Worm (Caenorhabditis elegans) whole organism, L2 larva: Measurements from ENCODE around the gene nhr-138.

Source experiments
- C34F6.9 ChIP-seq: fragments of 150-350 bp; optimal IDR thresholded peaks from 2 replicates; lab custom pipeline; 2014; ENCODE audit warnings: missing biosample characterization, missing genetic modification characterization
- F13H6.1 ChIP-seq: sonication (generic microtip); optimal IDR thresholded peaks from 2 replicates; lab custom pipeline; 2016; ENCODE audit warnings: missing genetic modification characterization, missing compliant biosample characterization
- R02D3.7 ChIP-seq: fragments of 150-350 bp; optimal IDR thresholded peaks from 2 replicates; lab custom pipeline; 2014; ENCODE audit warnings: missing biosample characterization, missing genetic modification characterization
- Y55F3AM.14 ChIP-seq: fragments of 200-800 bp; sonication (Bioruptor generic); optimal IDR thresholded peaks from 2 replicates; lab custom pipeline; 2018; ENCODE audit warnings: mild to moderate bottlenecking, missing genetic modification characterization, missing compliant biosample characterization
- ZK546.5 ChIP-seq: sonication (generic microtip); optimal IDR thresholded peaks from 2 replicates; lab custom pipeline; 2017; ENCODE audit warnings: missing biosample characterization, missing genetic modification characterization
- alr-1 ChIP-seq: fragments of 150-350 bp; optimal IDR thresholded peaks from 2 replicates; lab custom pipeline; 2014; ENCODE audit warnings: missing biosample characterization, missing genetic modification characterization
- aly-2 ChIP-seq: fragments of 150-350 bp; optimal IDR thresholded peaks from 2 replicates; lab custom pipeline; 2014; ENCODE audit warnings: missing biosample characterization, missing genetic modification characterization
- ama-1 ChIP-seq: fragments of 150-350 bp; optimal IDR thresholded peaks from 2 replicates; lab custom pipeline; 2018; ENCODE audit warnings: inconsistent platforms
- ceh-16 ChIP-seq: fragments of 150-350 bp; optimal IDR thresholded peaks from 2 replicates; lab custom pipeline; 2014; ENCODE audit warnings: missing biosample characterization, missing genetic modification characterization
- ceh-82 ChIP-seq: fragments of 150-350 bp; optimal IDR thresholded peaks from 2 replicates; lab custom pipeline; 2014; ENCODE audit warnings: missing biosample characterization, missing genetic modification characterization
- crh-2 ChIP-seq: sonication (generic microtip); optimal IDR thresholded peaks from 2 replicates; lab custom pipeline; 2017; ENCODE audit warnings: missing biosample characterization, missing genetic modification characterization
- elt-1 ChIP-seq: fragments of 150-350 bp; optimal IDR thresholded peaks from 2 replicates; lab custom pipeline; 2014; ENCODE audit warnings: missing biosample characterization, missing genetic modification characterization
- fos-1 ChIP-seq: fragments of 150-350 bp; optimal IDR thresholded peaks from 2 replicates; lab custom pipeline; 2014; ENCODE audit warnings: missing biosample characterization, missing genetic modification characterization
- gmeb-1 ChIP-seq: fragments of 150-350 bp; optimal IDR thresholded peaks from 2 replicates; lab custom pipeline; 2014; ENCODE audit warnings: missing biosample characterization, missing genetic modification characterization
- lin-11 ChIP-seq: fragments of 150-350 bp; sonication (generic microtip); optimal IDR thresholded peaks from 2 replicates; lab custom pipeline; 2014; ENCODE audit warnings: missing biosample characterization, missing genetic modification characterization, inconsistent platforms, mixed read lengths
- lin-39 ChIP-seq: fragments of 150-350 bp; optimal IDR thresholded peaks from 2 replicates; lab custom pipeline; 2014; ENCODE audit warnings: missing biosample characterization, missing genetic modification reagents, missing genetic modification characterization
- mab-5 ChIP-seq: fragments of 150-350 bp; optimal IDR thresholded peaks from 2 replicates; lab custom pipeline; 2014; ENCODE audit warnings: missing biosample characterization, missing genetic modification characterization
- mbf-1 ChIP-seq: sonication (generic microtip); optimal IDR thresholded peaks from 2 replicates; lab custom pipeline; 2017; ENCODE audit warnings: missing biosample characterization, missing genetic modification characterization
- mdl-1 ChIP-seq, 2 experiments: fragments of 150-350 bp in 1 of 2; sonication (generic microtip) in 1 of 2; optimal IDR thresholded peaks; 2 replicates each; lab custom pipeline; 2017; ENCODE audit warnings: missing biosample characterization in 2 of 2, missing genetic modification characterization in 2 of 2
- nhr-10 ChIP-seq: sonication (generic microtip); optimal IDR thresholded peaks from 2 replicates; lab custom pipeline; 2017; ENCODE audit warnings: missing biosample characterization, missing genetic modification characterization
- nhr-11 ChIP-seq: fragments of 150-350 bp; optimal IDR thresholded peaks from 2 replicates; lab custom pipeline; 2014; ENCODE audit warnings: missing biosample characterization, missing genetic modification characterization
- nhr-12 ChIP-seq: fragments of 150-350 bp; optimal IDR thresholded peaks from 2 replicates; lab custom pipeline; 2014; ENCODE audit warnings: missing biosample characterization, missing genetic modification characterization
- nhr-129 ChIP-seq: fragments of 150-350 bp; optimal IDR thresholded peaks from 2 replicates; lab custom pipeline; 2014; ENCODE audit warnings: missing biosample characterization, missing genetic modification characterization
- nhr-21 ChIP-seq: fragments of 150-350 bp; optimal IDR thresholded peaks from 2 replicates; lab custom pipeline; 2014; ENCODE audit warnings: missing biosample characterization, missing genetic modification characterization
- nhr-23 ChIP-seq: fragments of 150-350 bp; optimal IDR thresholded peaks from 2 replicates; lab custom pipeline; 2014; ENCODE audit warnings: missing biosample characterization, missing genetic modification reagents, missing genetic modification characterization
- nhr-237 ChIP-seq: fragments of 150-350 bp; optimal IDR thresholded peaks from 2 replicates; lab custom pipeline; 2014; ENCODE audit warnings: missing biosample characterization, missing genetic modification characterization
- nhr-25 ChIP-seq: fragments of 150-350 bp; sonication (generic microtip); optimal IDR thresholded peaks from 3 replicates; lab custom pipeline; 2014; ENCODE audit warnings: missing biosample characterization, missing genetic modification characterization
- nhr-6 ChIP-seq: fragments of 150-350 bp; optimal IDR thresholded peaks from 2 replicates; lab custom pipeline; 2014; ENCODE audit warnings: missing biosample characterization, missing genetic modification characterization
- nhr-77 ChIP-seq: fragments of 150-350 bp; optimal IDR thresholded peaks from 2 replicates; lab custom pipeline; 2014; ENCODE audit warnings: missing biosample characterization, missing genetic modification characterization
- peb-1 ChIP-seq: fragments of 150-350 bp; optimal IDR thresholded peaks from 2 replicates; lab custom pipeline; 2014; ENCODE audit warnings: missing biosample characterization, missing genetic modification characterization
- sma-3 ChIP-seq: sonication (generic microtip); optimal IDR thresholded peaks from 2 replicates; lab custom pipeline; 2016; ENCODE audit warnings: missing genetic modification reagents, missing genetic modification characterization, missing compliant biosample characterization
- sma-9 ChIP-seq, 2 experiments: fragments of 150-350 bp in 1 of 2; sonication (generic microtip) in 1 of 2; optimal IDR thresholded peaks; 2 replicates each; lab custom pipeline; 2014 to 2016; ENCODE audit warnings: missing genetic modification characterization in 2 of 2, mild to moderate bottlenecking in 1 of 2, missing biosample characterization in 1 of 2, missing compliant biosample characterization in 1 of 2, missing genetic modification reagents in 1 of 2, moderate library complexity in 1 of 2
- snpc-4 ChIP-seq: fragments of 150-350 bp; optimal IDR thresholded peaks from 2 replicates; lab custom pipeline; 2014; ENCODE audit warnings: missing biosample characterization, missing genetic modification characterization
- unc-39 ChIP-seq: fragments of 150-350 bp; optimal IDR thresholded peaks from 2 replicates; lab custom pipeline; 2014; ENCODE audit warnings: missing biosample characterization, missing genetic modification characterization
- unc-55 ChIP-seq: fragments of 150-350 bp; sonication (generic microtip); optimal IDR thresholded peaks from 3 replicates; lab custom pipeline; 2014; ENCODE audit warnings: missing biosample characterization, missing genetic modification reagents, missing genetic modification characterization
- zag-1 ChIP-seq: fragments of 150-350 bp; optimal IDR thresholded peaks from 2 replicates; lab custom pipeline; 2014; ENCODE audit warnings: missing biosample characterization, missing genetic modification characterization
- ztf-11 ChIP-seq: sonication (generic microtip); optimal IDR thresholded peaks from 2 replicates; lab custom pipeline; 2017; ENCODE audit warnings: missing biosample characterization, missing genetic modification characterization

The nhr-138 gene

DNA sequence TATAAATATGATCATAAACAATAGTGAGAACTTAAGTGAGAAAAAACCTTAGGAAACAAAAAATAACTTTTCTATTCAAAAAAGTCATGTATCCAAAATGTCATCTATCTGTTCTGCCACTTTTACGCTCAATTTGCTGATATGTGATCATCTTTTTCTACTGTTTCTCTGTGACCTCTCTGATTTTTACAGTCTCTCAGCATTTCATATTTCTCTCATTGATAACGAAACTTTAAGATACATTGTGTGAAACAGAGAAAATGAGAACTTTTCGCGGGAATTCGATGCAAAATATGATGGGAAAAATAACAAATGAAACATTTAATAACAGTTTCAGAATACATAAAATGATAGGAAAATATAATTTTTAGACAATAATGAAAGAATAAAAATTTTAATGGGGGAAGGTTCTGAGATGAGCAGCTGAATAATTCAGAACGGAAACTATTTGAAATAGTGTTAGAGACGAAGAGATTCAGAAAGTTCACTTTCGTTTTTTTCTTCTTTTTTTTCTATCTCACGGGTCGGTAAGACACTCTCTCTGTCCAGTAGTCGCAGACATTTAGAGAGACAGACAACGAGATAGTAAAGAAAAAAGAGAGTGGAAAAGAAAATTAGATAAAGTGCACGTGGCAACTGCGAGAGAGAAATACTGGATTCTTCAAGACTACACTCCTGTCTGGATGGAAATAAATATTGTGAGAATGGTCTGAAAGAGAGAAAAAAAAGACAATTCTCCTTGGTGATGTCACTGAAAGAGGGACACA lies 47.6 kb upstream of the nhr-138 start (continued):
- TF ChIP-seq ama-1 (lab: Kevin White, UChicago) (no peak), gmeb-1 (tag; lab: Kevin White, UChicago) (no peak), nhr-12 (no peak), mdl-1 (tag; optimal IDR thresholded peaks at IDR 0.05; lab: Kevin White, UChicago) (peak; percentile 92 to 99), sma-3 (peak; percentile 49), ceh-82 (tag; lab: Kevin White, UChicago) (no peak), nhr-77 (tag; lab: Kevin White, UChicago) (no peak), lin-11 (no peak)
- TF ChIP-seq, all 48 proteins: peak for 19

DNA sequence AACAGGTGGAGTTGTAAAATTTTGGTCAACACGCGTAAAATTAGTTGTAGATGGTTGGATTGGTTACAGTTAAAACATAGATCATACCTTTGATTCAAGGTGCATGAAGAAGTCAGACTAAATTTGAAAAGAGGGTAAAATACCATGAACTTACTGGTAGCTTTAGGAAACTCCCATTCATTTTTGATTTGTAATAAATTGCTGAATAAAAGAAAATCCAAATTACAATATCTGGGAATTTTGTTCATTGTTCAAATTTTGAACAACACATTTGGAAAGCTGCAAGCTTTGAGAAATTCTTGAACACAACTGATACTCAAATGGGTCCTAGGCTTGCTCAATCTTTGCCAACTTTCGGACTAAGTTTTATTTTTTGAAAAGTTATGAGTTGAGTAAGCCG lies 47.0 kb upstream of the nhr-138 start:
- TF ChIP-seq mbf-1 (tag; lab: Kevin White, UChicago): no peak
- no peak for TF ChIP-seq nhr-10 (tag; lab: Kevin White, UChicago)
- TF ChIP-seq peb-1: no peak

DNA sequence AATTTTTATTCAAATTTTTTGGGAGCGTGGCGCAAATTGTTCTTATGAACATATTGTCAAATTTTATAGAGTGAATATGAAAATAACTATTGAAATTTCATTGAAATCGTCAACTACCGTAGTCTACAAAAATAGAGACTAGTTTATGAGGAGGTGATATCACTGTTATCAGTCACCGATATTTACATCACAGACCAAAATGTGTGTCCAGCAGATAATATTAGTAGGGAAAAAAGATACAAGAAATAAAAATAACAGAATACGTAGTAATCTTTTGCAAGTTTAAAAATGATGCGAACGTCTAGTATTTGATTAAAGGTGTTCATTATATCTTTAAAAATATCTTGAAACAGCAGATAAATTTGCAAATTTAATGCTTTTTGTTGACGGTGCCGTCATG lies 45.8 kb upstream of the nhr-138 start:
- TF ChIP-seq unc-39 (tag; lab: Kevin White, UChicago): no peak
- TF ChIP-seq, all 48 proteins: peak for 0

DNA sequence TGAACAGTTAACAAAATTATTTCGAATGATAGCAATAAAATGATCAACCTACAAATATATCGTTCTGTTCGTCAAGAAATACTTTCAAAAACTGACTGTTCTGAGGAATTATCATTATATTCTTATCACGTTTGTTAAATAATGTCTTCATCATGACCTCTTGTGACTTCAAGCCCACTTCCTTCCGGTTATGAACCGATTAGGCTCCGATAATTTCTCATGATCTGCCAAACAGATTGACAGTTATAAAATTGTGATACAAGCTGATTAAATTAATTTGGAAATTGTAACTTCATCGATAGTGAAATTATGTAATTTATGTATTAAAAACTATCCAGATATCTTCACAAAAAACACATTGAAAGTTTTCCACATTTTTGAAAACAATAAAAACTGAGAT lies 44.2 kb upstream of the nhr-138 start, which contains the start of gene ins-8:
Gene ins-8, minus strand, starts transcription at position 101 of the 400 bp plus-strand sequence.
- TF ChIP-seq C34F6.9 (no peak), elt-1 (tag; lab: Kevin White, UChicago) (no peak), nhr-11 (tag; lab: Kevin White, UChicago) (no peak), ceh-16 (tag; lab: Kevin White, UChicago) (no peak), Y55F3AM.14 (GFP tag; lab: Kevin White, UChicago) (no peak), lin-39 (tag; lab: Kevin White, UChicago) (no peak), nhr-23 (tag; lab: Kevin White, UChicago) (no peak), unc-55 (GFP tag; lab: Kevin White, UChicago) (no peak), mab-5 (tag; lab: Kevin White, UChicago) (no peak), sma-3 (no peak), nhr-6 (tag; lab: Kevin White, UChicago) (no peak), ceh-82 (tag; lab: Kevin White, UChicago) (no peak), aly-2 (no peak), zag-1 (tag; lab: Kevin White, UChicago) (no peak), nhr-129 (tag; lab: Kevin White, UChicago) (no peak), sma-9 (GFP tag; optimal IDR thresholded peaks at IDR 0.05; lab: Kevin White, UChicago) (no peak), sma-9 (tag; optimal IDR thresholded peaks at IDR 0.05; lab: Kevin White, UChicago) (no peak)

DNA sequence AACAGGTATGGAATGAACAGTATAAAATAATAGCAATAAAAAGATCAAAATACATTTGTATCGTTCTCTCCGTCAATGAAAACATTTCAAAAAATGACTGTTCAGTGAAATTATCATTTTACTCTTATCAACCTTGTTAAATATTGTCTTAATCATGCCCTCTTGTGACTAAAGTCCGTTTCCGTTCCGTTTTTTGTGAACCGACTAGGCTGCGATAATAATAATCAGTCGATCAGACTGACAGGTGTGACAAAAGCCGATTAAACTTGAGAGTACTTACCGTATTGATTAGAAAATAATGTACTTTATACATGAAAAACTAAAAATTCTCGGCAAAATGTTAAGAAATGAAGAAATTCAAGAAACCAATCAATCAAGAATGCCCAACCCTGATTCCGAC lies 42.5 kb upstream of the nhr-138 start, which contains the start of gene ins-7:
Gene ins-7, minus strand, starts transcription at position 332 of the 400 bp plus-strand sequence.
- TF ChIP-seq nhr-6 (tag; lab: Kevin White, UChicago) (no peak), sma-9 (GFP tag; optimal IDR thresholded peaks at IDR 0.05; lab: Kevin White, UChicago) (peak; percentile 21), sma-9 (tag; optimal IDR thresholded peaks at IDR 0.05; lab: Kevin White, UChicago) (no peak), nhr-77 (tag; lab: Kevin White, UChicago) (no peak), fos-1 (tag; lab: Kevin White, UChicago) (peak; percentile 65), mbf-1 (tag; lab: Kevin White, UChicago) (no peak), nhr-237 (tag; lab: Kevin White, UChicago) (no peak)

DNA sequence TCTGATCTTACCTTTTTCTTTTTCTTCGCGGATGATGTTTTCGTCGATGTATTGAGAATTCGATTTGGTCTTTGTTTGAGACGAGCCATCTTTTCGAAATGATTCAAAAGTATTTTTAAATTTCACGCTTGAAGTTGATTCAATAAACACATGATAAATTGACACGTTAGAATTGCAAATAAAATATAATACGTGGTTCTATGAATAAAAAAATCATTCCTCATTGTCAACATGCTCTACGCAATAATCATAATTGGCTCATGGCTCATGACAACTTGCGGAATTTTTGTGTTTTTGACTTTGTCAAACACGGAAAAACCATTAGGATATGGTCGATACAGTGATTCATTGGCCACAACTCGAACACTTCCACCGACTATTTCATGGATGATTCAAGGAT lies 41.6 kb upstream of the nhr-138 start, which contains the start of the genes htas-1 and ZK1251.3:
Gene htas-1, minus strand, starts transcription at position 101 of the 400 bp plus-strand sequence.
Gene ZK1251.3, plus strand, starts transcription at position 226 of the 400 bp plus-strand sequence.
- no peak for TF ChIP-seq fos-1 (tag; lab: Kevin White, UChicago)
- no peak for TF ChIP-seq nhr-25 (tag; lab: Kevin White, UChicago)
- TF ChIP-seq crh-2 (tag; lab: Kevin White, UChicago): no peak
- no peak for TF ChIP-seq ama-1 (lab: Kevin White, UChicago)
- no peak for TF ChIP-seq elt-1 (tag; lab: Kevin White, UChicago)
- TF ChIP-seq lin-11: no peak
- TF ChIP-seq ztf-11 (tag; lab: Kevin White, UChicago): no peak
- no peak for TF ChIP-seq nhr-23 (tag; lab: Kevin White, UChicago)
- no peak for TF ChIP-seq mab-5 (tag; lab: Kevin White, UChicago)
- no peak for TF ChIP-seq ZK546.5 (tag; lab: Kevin White, UChicago)
- TF ChIP-seq snpc-4 (tag; lab: Kevin White, UChicago): no peak
- TF ChIP-seq R02D3.7 (tag; lab: Kevin White, UChicago): no peak
- TF ChIP-seq C34F6.9: no peak
- no peak for TF ChIP-seq alr-1 (tag; lab: Kevin White, UChicago)
- TF ChIP-seq nhr-21 (tag; lab: Kevin White, UChicago): no peak
- no peak for TF ChIP-seq F13H6.1 (tag; lab: Kevin White, UChicago)
- TF ChIP-seq nhr-11 (tag; lab: Kevin White, UChicago): no peak
- TF ChIP-seq nhr-6 (tag; lab: Kevin White, UChicago): no peak
